Fruit fly (Drosophila melanogaster) whole organism, embryonic: ENCODE results near the gene CG17032.
A peak's percentile ranks its signal among the peaks of the same experiment; 100 is the strongest.

Experiments used
- ATbp ChIP-seq: fragments of 200-800 bp; sonication (Bioruptor generic); optimal IDR thresholded peaks from 2 replicates; lab custom pipeline; 2017; ENCODE audit warnings: missing biosample characterization, mild to moderate bottlenecking, missing genetic modification characterization, missing genetic modification reagents
- Adf1 ChIP-seq: fragments of 200-800 bp; sonication (Bioruptor generic); IDR thresholded peaks from 2 replicates; pipeline ENCODE4 v1.3.6; 2022; ENCODE audit warnings: missing biosample characterization, missing genetic modification characterization
- Asciz ChIP-seq: fragments of 200-800 bp; sonication (Bioruptor generic); optimal IDR thresholded peaks from 2 replicates; lab custom pipeline; 2017; ENCODE audit warnings: missing biosample characterization, mild to moderate bottlenecking, missing genetic modification characterization, missing genetic modification reagents
- Atf3 ChIP-seq: fragments of 200-800 bp; sonication (Bioruptor generic); optimal IDR thresholded peaks from 3 replicates; lab custom pipeline; 2016; ENCODE audit warnings: missing biosample characterization, missing genetic modification characterization
- CG11456 ChIP-seq: fragments of 200-800 bp; sonication (Bioruptor generic); IDR thresholded peaks from 3 replicates; pipeline ENCODE4 v1.3.6; 2022; ENCODE audit warnings: missing biosample characterization, missing genetic modification characterization
- CG13123 ChIP-seq: fragments of 200-800 bp; sonication (Bioruptor generic); optimal IDR thresholded peaks from 2 replicates; lab custom pipeline; 2016; ENCODE audit warnings: missing biosample characterization, missing genetic modification characterization
- CG14710 ChIP-seq: fragments of 200-800 bp; sonication (Bioruptor generic); optimal IDR thresholded peaks from 3 replicates; lab custom pipeline; 2019; ENCODE audit warnings: missing biosample characterization, mild to moderate bottlenecking, missing genetic modification characterization, moderate library complexity
- CG15514 ChIP-seq: fragments of 200-800 bp; sonication (Bioruptor generic); optimal IDR thresholded peaks from 3 replicates; lab custom pipeline; 2017; ENCODE audit warnings: missing biosample characterization, missing genetic modification characterization, mild to moderate bottlenecking, moderate library complexity, missing genetic modification reagents
- CG16863 ChIP-seq: fragments of 200-800 bp; sonication (Bioruptor generic); optimal IDR thresholded peaks from 3 replicates; lab custom pipeline; 2016; ENCODE audit warnings: missing biosample characterization, missing genetic modification characterization
- CG1792 ChIP-seq: fragments of 200-800 bp; sonication (Bioruptor generic); optimal IDR thresholded peaks from 2 replicates; lab custom pipeline; 2016; ENCODE audit warnings: missing biosample characterization, missing genetic modification characterization
- CG2120 ChIP-seq: fragments of 200-800 bp; sonication (Bioruptor generic); optimal IDR thresholded peaks from 3 replicates; lab custom pipeline; 2016; ENCODE audit warnings: missing biosample characterization, missing genetic modification characterization
- CG2875 ChIP-seq: fragments of 200-800 bp; sonication (Bioruptor generic); optimal IDR thresholded peaks from 2 replicates; lab custom pipeline; 2017; ENCODE audit warnings: missing biosample characterization, mild to moderate bottlenecking, missing genetic modification characterization, missing genetic modification reagents
- CG31365 ChIP-seq: fragments of 200-800 bp; sonication (Bioruptor generic); optimal IDR thresholded peaks from 2 replicates; lab custom pipeline; 2018; ENCODE audit warnings: missing biosample characterization, mild to moderate bottlenecking, missing genetic modification characterization
- CG32772 ChIP-seq: fragments of 200-800 bp; sonication (Bioruptor generic); IDR thresholded peaks from 2 replicates; pipeline ENCODE4 v1.3.6; 2022; ENCODE audit warnings: missing biosample characterization, missing genetic modification characterization
- CG4328 ChIP-seq: fragments of 200-800 bp; sonication (Bioruptor generic); optimal IDR thresholded peaks from 3 replicates; lab custom pipeline; 2017; ENCODE audit warnings: missing biosample characterization, missing genetic modification reagents, missing genetic modification characterization
- CG4424 ChIP-seq: fragments of 200-800 bp; sonication (Bioruptor generic); optimal IDR thresholded peaks from 3 replicates; lab custom pipeline; 2016; ENCODE audit warnings: missing biosample characterization, missing genetic modification characterization
- CG5953 ChIP-seq: fragments of 200-800 bp; sonication (Bioruptor generic); IDR thresholded peaks from 2 replicates; pipeline ENCODE4 v1.3.6; 2022; ENCODE audit warnings: missing biosample characterization, missing genetic modification characterization
- CG6654 ChIP-seq: fragments of 200-800 bp; sonication (Bioruptor generic); optimal IDR thresholded peaks from 2 replicates; lab custom pipeline; 2017; ENCODE audit warnings: missing biosample characterization, mild to moderate bottlenecking, missing genetic modification characterization
- CG7963 ChIP-seq: fragments of 200-800 bp; sonication (Bioruptor generic); IDR thresholded peaks from 3 replicates; pipeline ENCODE4 v1.3.6; 2022; ENCODE audit warnings: missing biosample characterization, missing genetic modification characterization; ENCODE audit not compliant: partially characterized antibody
- D19A ChIP-seq: fragments of 200-800 bp; optimal IDR thresholded peaks from 3 replicates; lab custom pipeline; 2019; ENCODE audit warnings: missing biosample characterization, mild to moderate bottlenecking, missing genetic modification characterization, moderate library complexity
- Dip3 ChIP-seq: fragments of 200-800 bp; sonication (Bioruptor generic); optimal IDR thresholded peaks from 3 replicates; lab custom pipeline; 2016; ENCODE audit warnings: missing biosample characterization, missing genetic modification characterization
- Dref ChIP-seq: fragments of 200-800 bp; sonication (Bioruptor generic); IDR thresholded peaks from 2 replicates; pipeline ENCODE4 v1.3.6; 2022; ENCODE audit warnings: missing biosample characterization, missing genetic modification characterization
- ERR ChIP-seq: fragments of 200-800 bp; sonication (Bioruptor generic); optimal IDR thresholded peaks from 2 replicates; lab custom pipeline; 2016; ENCODE audit warnings: missing biosample characterization, missing genetic modification characterization
- Max ChIP-seq: fragments of 200-800 bp; sonication (Bioruptor generic); optimal IDR thresholded peaks from 2 replicates; lab custom pipeline; 2016; ENCODE audit warnings: missing biosample characterization, mild to moderate bottlenecking, missing genetic modification characterization
- NFAT ChIP-seq: fragments of 200-800 bp; sonication (Bioruptor generic); IDR thresholded peaks from 2 replicates; pipeline ENCODE4 v1.3.6; 2022; ENCODE audit warnings: missing biosample characterization, missing genetic modification characterization
- Optix ChIP-seq: fragments of 200-800 bp; sonication (Bioruptor generic); IDR thresholded peaks from 3 replicates; pipeline ENCODE4 v1.3.6; 2022; ENCODE audit warnings: missing biosample characterization, missing genetic modification characterization
- Ravus ChIP-seq: fragments of 200-800 bp; sonication (Bioruptor generic); IDR thresholded peaks from 2 replicates; pipeline ENCODE4 v1.3.6; 2022; ENCODE audit warnings: missing biosample characterization, missing genetic modification characterization
- Xbp1 ChIP-seq: fragments of 200-800 bp; sonication (Bioruptor generic); optimal IDR thresholded peaks from 3 replicates; lab custom pipeline; 2016; ENCODE audit warnings: missing biosample characterization, mild to moderate bottlenecking, missing genetic modification characterization
- amos ChIP-seq: fragments of 200-800 bp; sonication (Bioruptor generic); IDR thresholded peaks from 2 replicates; pipeline ENCODE4 v1.3.6; 2022; ENCODE audit warnings: missing biosample characterization, missing genetic modification characterization; ENCODE audit not compliant: partially characterized antibody
- ap ChIP-seq: fragments of 200-800 bp; sonication (Bioruptor generic); IDR thresholded peaks from 2 replicates; pipeline ENCODE4 v1.3.6; 2022; ENCODE audit warnings: missing biosample characterization, missing genetic modification characterization
- az2 ChIP-seq: fragments of 200-800 bp; sonication (Bioruptor generic); optimal IDR thresholded peaks from 3 replicates; lab custom pipeline; 2016; ENCODE audit warnings: missing biosample characterization, missing genetic modification characterization
- croc ChIP-seq: fragments of 200-800 bp; sonication (Bioruptor generic); conservative IDR thresholded peaks from 3 replicates; pipeline ENCODE4 v1.3.6; 2022; ENCODE audit warnings: missing biosample characterization, missing genetic modification characterization
- dpn ChIP-seq, 2 experiments: fragments of 200-800 bp; sonication (Bioruptor generic); optimal IDR thresholded peaks; 3 replicates each; lab custom pipeline; 2016; ENCODE audit warnings: missing biosample characterization in 2 of 2, missing genetic modification characterization in 2 of 2
- fd64A ChIP-seq: fragments of 200-800 bp; sonication (Bioruptor generic); optimal IDR thresholded peaks from 3 replicates; lab custom pipeline; 2018; ENCODE audit warnings: missing biosample characterization, mild to moderate bottlenecking, missing genetic modification characterization
- ftz-f1 ChIP-seq: fragments of 200-800 bp; sonication (Bioruptor generic); optimal IDR thresholded peaks from 2 replicates; lab custom pipeline; 2016; ENCODE audit warnings: missing biosample characterization, missing genetic modification characterization
- gce ChIP-seq: fragments of 200-800 bp; sonication (Bioruptor generic); IDR thresholded peaks from 3 replicates; pipeline ENCODE4 v1.3.6; 2022; ENCODE audit warnings: missing biosample characterization, missing genetic modification characterization
- ham ChIP-seq: fragments of 200-800 bp; sonication (Bioruptor generic); IDR thresholded peaks from 2 replicates; pipeline ENCODE4 v1.3.6; 2022; ENCODE audit warnings: missing biosample characterization, missing genetic modification characterization
- knrl ChIP-seq: fragments of 200-800 bp; sonication (Bioruptor generic); IDR thresholded peaks from 3 replicates; pipeline ENCODE4 v1.3.6; 2022; ENCODE audit warnings: missing biosample characterization, missing genetic modification characterization; ENCODE audit not compliant: partially characterized antibody
- lmd ChIP-seq: fragments of 200-800 bp; sonication (Bioruptor generic); IDR thresholded peaks from 2 replicates; pipeline ENCODE4 v1.3.6; 2022; ENCODE audit warnings: missing biosample characterization, missing genetic modification characterization
- lola ChIP-seq, 3 experiments: fragments of >200 bp in 2 of 3; fragments of 200-800 bp in 1 of 3; sonication (Bioruptor generic) in 1 of 3; optimal IDR thresholded peaks; 2 replicates each; lab custom pipeline; 2017 to 2019; ENCODE audit warnings: missing biosample characterization in 3 of 3, missing genetic modification characterization in 3 of 3, mild to moderate bottlenecking in 1 of 3, moderate library complexity in 1 of 3
- mirr ChIP-seq: fragments of 200-800 bp; sonication (Bioruptor generic); optimal IDR thresholded peaks from 3 replicates; lab custom pipeline; 2018; ENCODE audit warnings: missing biosample characterization, mild to moderate bottlenecking, missing genetic modification characterization
- odd ChIP-seq: fragments of 200-800 bp; sonication (Bioruptor generic); optimal IDR thresholded peaks from 2 replicates; lab custom pipeline; 2017; ENCODE audit warnings: missing biosample characterization, mild to moderate bottlenecking, missing genetic modification characterization
- org-1 ChIP-seq: fragments of 200-800 bp; sonication (Bioruptor generic); optimal IDR thresholded peaks from 2 replicates; lab custom pipeline; 2017; ENCODE audit warnings: missing biosample characterization, missing genetic modification characterization
- pan ChIP-seq, 4 experiments: fragments of >200 bp in 3 of 4; fragments of 200-800 bp in 1 of 4; sonication (Bioruptor generic) in 1 of 4; optimal IDR thresholded peaks in 3 of 4; IDR thresholded peaks in 1 of 4; 2 replicates each; pipeline versions ENCODE4 v1.3.6 to Lab custom; 2017 to 2022; ENCODE audit warnings: missing biosample characterization in 2 of 4, missing genetic modification characterization in 2 of 4, mixed read lengths in 1 of 4
- repo ChIP-seq: fragments of 200-800 bp; sonication (Bioruptor generic); optimal IDR thresholded peaks from 2 replicates; lab custom pipeline; 2016; ENCODE audit warnings: missing biosample characterization, missing genetic modification characterization
- ro ChIP-seq: fragments of 200-800 bp; sonication (Bioruptor generic); IDR thresholded peaks from 2 replicates; pipeline ENCODE4 v1.3.6; 2022; ENCODE audit warnings: missing biosample characterization, missing genetic modification characterization
- sens ChIP-seq: fragments of 200-800 bp; sonication (Bioruptor generic); peaks from one replicate; lab custom pipeline; 2016; ENCODE audit warnings: missing biosample characterization, missing genetic modification characterization
- slou ChIP-seq: fragments of 200-800 bp; sonication (Bioruptor generic); optimal IDR thresholded peaks from 3 replicates; lab custom pipeline; 2016; ENCODE audit warnings: missing biosample characterization, missing genetic modification characterization
- tap ChIP-seq: fragments of 200-800 bp; optimal IDR thresholded peaks from 3 replicates; lab custom pipeline; 2019; ENCODE audit warnings: missing biosample characterization, mild to moderate bottlenecking, missing genetic modification characterization, moderate library complexity
- ttk ChIP-seq: fragments of 200-800 bp; sonication (Bioruptor generic); IDR thresholded peaks from 2 replicates; pipeline ENCODE4 v2.1.2; 2022; ENCODE audit warnings: missing biosample characterization, missing genetic modification characterization

Gene CG17032

DNA sequence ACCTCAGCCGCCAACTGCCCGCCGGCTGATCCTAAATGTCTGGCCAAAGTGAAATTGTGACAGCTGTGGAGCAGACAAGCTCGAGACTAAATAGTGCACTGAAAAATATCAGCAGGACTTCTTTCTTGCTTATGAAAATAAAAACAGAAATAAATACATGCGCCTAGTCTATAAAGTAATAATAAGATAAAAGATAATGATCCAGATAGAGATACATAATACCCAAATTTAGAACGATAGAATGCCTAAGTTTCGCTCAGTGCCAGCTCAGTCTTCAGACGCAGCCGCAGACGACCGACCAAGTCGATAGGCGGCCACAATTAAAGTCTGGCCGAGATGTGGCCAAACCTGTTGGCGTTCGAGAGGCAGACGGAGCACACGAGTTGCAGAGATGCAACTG, 17.8 kb upstream of the CG17032 start (continued):
- no peak for TF ChIP-seq Dref (GFP tag; lab: Robert Waterston, UW)
- TF ChIP-seq dpn (GFP tag; optimal IDR thresholded peaks at IDR 0.05; lab: Kevin White, UChicago), result peak; percentile 41 to 61
- no peak for TF ChIP-seq mirr (GFP tag; lab: Kevin White, UChicago)
- TF ChIP-seq ap (GFP tag; lab: Robert Waterston, UW), result peak; percentile 52; the same call in 1 of the 2 replicates
- peak; percentile 47; the same call in 1 of the 2 replicates for TF ChIP-seq ro (GFP tag; lab: Robert Waterston, UW)
- peak; percentile 82 for TF ChIP-seq tap (tag; lab: Kevin White, UChicago)
- no peak for TF ChIP-seq CG14710 (tag; lab: Kevin White, UChicago)
- TF ChIP-seq CG32772 (GFP tag; lab: Robert Waterston, UW), result peak; percentile 60; the same call in 1 of the 2 replicates
- no peak for TF ChIP-seq pan (optimal IDR thresholded peaks at IDR 0.05; lab: Kevin White, UChicago)
- TF ChIP-seq pan (GFP tag; optimal IDR thresholded peaks at IDR 0.05 in 1 of 2, IDR thresholded peaks at IDR 0.05 in 1 of 2), result peak in 1 of 2 experiments; percentile 79
- TF ChIP-seq NFAT (GFP tag; lab: Robert Waterston, UW), result 0 out of 2 replicates have a peak, but pooled peaks have one; percentile 17
- TF ChIP-seq CG11456, result 0 out of 3 replicates have a peak, but pooled peaks have one; percentile 40
- TF ChIP-seq CG6654 (GFP tag; lab: Kevin White, UChicago), result peak; percentile 32
- peak; percentile 34 for TF ChIP-seq Asciz (GFP tag; lab: Kevin White, UChicago)
- peak; percentile 25 for TF ChIP-seq CG4328 (GFP tag; lab: Kevin White, UChicago)
- no peak for TF ChIP-seq Adf1 (GFP tag; lab: Robert Waterston, UW)
- peak; percentile 55; the same call in 1 of the 3 replicates for TF ChIP-seq gce (GFP tag; lab: Robert Waterston, UW)
- peak; percentile 46 for TF ChIP-seq CG4424
- TF ChIP-seq Dip3 (GFP tag; lab: Kevin White, UChicago), result no peak
- TF ChIP-seq CG7963 (GFP tag; lab: Robert Waterston, UW), result no peak
- TF ChIP-seq Max (GFP tag; lab: Kevin White, UChicago), result peak; percentile 34
- TF ChIP-seq Optix (GFP tag; lab: Robert Waterston, UW), result peak; percentile 52; the same call in 1 of the 3 replicates
- TF ChIP-seq repo, result no peak
- peak; percentile 14 for TF ChIP-seq Ravus (GFP tag; lab: Robert Waterston, UW)
- TF ChIP-seq D19A (tag; lab: Kevin White, UChicago), result peak; percentile 17
- no peak for TF ChIP-seq fd64A (GFP tag; lab: Kevin White, UChicago)
- no peak for TF ChIP-seq Atf3 (GFP tag; lab: Kevin White, UChicago)
- peak; percentile 19 for TF ChIP-seq CG1792 (GFP tag; lab: Kevin White, UChicago)
- TF ChIP-seq slou, result no peak
- TF ChIP-seq ERR (GFP tag; lab: Kevin White, UChicago), result no peak
- TF ChIP-seq amos (GFP tag; lab: Robert Waterston, UW), result no peak
- peak; percentile 15 for TF ChIP-seq CG2120 (GFP tag; lab: Kevin White, UChicago)
- peak; percentile 70 for TF ChIP-seq Xbp1 (GFP tag; lab: Kevin White, UChicago)
- TF ChIP-seq CG16863 (GFP tag; lab: Kevin White, UChicago), result peak; percentile 35
- TF ChIP-seq ATbp (GFP tag; lab: Kevin White, UChicago), result peak; percentile 72
- peak; percentile 1 for TF ChIP-seq CG13123 (GFP tag; lab: Kevin White, UChicago)
- peak; percentile 69 for TF ChIP-seq az2 (GFP tag; lab: Kevin White, UChicago)
- TF ChIP-seq odd (GFP tag; lab: Kevin White, UChicago), result peak; percentile 25
- TF ChIP-seq lola (GFP tag; optimal IDR thresholded peaks at IDR 0.05; lab: Kevin White, UChicago), result no peak
- TF ChIP-seq org-1, result peak; percentile 37
- no peak for TF ChIP-seq CG31365 (tag; lab: Kevin White, UChicago)
- TF ChIP-seq knrl, result no peak
- TF ChIP-seq sens (GFP tag; lab: Kevin White, UChicago), result peak; percentile 93
- peak; percentile 55; the same call in 1 of the 2 replicates for TF ChIP-seq lmd
- no peak for TF ChIP-seq CG15514 (GFP tag; lab: Kevin White, UChicago)
- peak; percentile 59 for TF ChIP-seq ttk (GFP tag; lab: Robert Waterston, UW)
- no peak for TF ChIP-seq ham (GFP tag; lab: Robert Waterston, UW)
- peak; percentile 72 for TF ChIP-seq CG2875 (GFP tag; lab: Kevin White, UChicago)
- TF ChIP-seq CG5953, result peak; percentile 81
- peak; percentile 67; the same call in 2 of the 3 replicates for TF ChIP-seq croc
- TF ChIP-seq ftz-f1 (GFP tag; lab: Kevin White, UChicago), result no peak
